Fruit fly (Drosophila melanogaster): ENCODE measurements around the gene eIF3g1.
A peak's percentile ranks its signal among the peaks of the same experiment; 100 is the strongest.

Gene eIF3g1

DNA sequence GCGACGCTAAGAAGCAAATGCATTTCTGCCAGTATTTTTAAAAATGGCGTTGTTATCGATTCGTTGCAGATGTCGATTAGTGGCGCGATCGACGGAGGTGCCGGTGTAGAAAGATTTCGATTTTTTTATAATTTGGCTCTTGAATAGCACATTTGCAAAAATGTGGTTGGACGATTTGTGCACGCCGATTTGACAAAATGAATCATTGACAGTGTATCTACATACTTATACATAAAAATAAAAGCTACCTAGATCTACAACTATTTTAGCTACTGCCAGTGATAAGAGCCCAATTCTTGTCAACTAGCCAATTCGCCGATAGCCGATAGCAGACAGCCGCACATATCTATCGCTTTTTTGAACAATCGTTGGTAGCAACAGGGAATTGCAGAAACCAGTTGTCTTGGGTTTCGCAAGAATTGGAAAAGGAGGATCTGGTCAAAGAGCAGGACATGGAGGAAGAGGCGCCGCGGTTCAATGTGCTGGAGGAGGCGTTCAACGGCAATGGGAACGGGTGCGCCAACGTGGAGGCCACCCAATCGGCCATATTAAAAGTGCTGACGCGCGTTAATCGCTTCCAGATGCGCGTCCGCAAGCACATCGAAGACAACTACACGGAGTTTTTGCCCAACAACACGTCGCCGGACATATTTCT is 6.2 kb downstream of the eIF3g1 start, which contains the start of the genes Klp3A and Zw10 (continued):
- TF ChIP-seq pzg (GFP tag; optimal IDR thresholded peaks at IDR 0.05) (peak; percentile 35), mirr (GFP tag; optimal IDR thresholded peaks at IDR 0.05) (no peak), sens (GFP tag) (peak; percentile 86), sr (GFP tag; IDR thresholded peaks at IDR 0.05) (no peak), CG6175 (GFP tag; IDR thresholded peaks at IDR 0.05) (no peak), CG6813 (GFP tag; optimal IDR thresholded peaks at IDR 0.05) (no peak), CG31441 (GFP tag; IDR thresholded peaks at IDR 0.05) (no peak), NFAT (GFP tag; IDR thresholded peaks at IDR 0.05) (no peak), Xrp1 (GFP tag; IDR thresholded peaks at IDR 0.05) (no peak), MTF-1 (GFP tag; optimal IDR thresholded peaks at IDR 0.05; ENCODE audit: borderline replicate concordance) (no peak), Hsf (GFP tag; optimal IDR thresholded peaks at IDR 0.05) (no peak), CG3407 (GFP tag; optimal IDR thresholded peaks at IDR 0.05) (no peak), tio (GFP tag; optimal IDR thresholded peaks at IDR 0.05) (no peak), Mrtf (GFP tag; IDR thresholded peaks at IDR 0.05) (no peak), C15 (GFP tag; IDR thresholded peaks at IDR 0.05) (no peak), CG1647 (GFP tag; optimal IDR thresholded peaks at IDR 0.05) (no peak), Adf1 (GFP tag; IDR thresholded peaks at IDR 0.05) (no peak), CG2116 (GFP tag; optimal IDR thresholded peaks at IDR 0.05) (peak; percentile 82), exex (tag; optimal IDR thresholded peaks at IDR 0.05) (no peak), Bgb (GFP tag; IDR thresholded peaks at IDR 0.05; ENCODE audit: partially characterized antibody) (peak; percentile 44; the same call in 1 of the 2 replicates), CG12391 (tag; optimal IDR thresholded peaks at IDR 0.05) (no peak), CG16863 (GFP tag; optimal IDR thresholded peaks at IDR 0.05) (no peak), CG30020 (tag; optimal IDR thresholded peaks at IDR 0.05) (no peak), CG11456 (GFP tag; IDR thresholded peaks at IDR 0.05) (0 out of 3 replicates have a peak, but pooled peaks have one; percentile 14), ase (GFP tag; IDR thresholded peaks at IDR 0.05) (no peak), CG18476 (GFP tag; optimal IDR thresholded peaks at IDR 0.05) (no peak), gem (tag; optimal IDR thresholded peaks at IDR 0.05) (no peak), odd (GFP tag; optimal IDR thresholded peaks at IDR 0.05) (no peak), CG12104 (GFP tag; optimal IDR thresholded peaks at IDR 0.05) (no peak), grn (GFP tag; optimal IDR thresholded peaks at IDR 0.05) (no peak), Poxn (GFP tag; IDR thresholded peaks at IDR 0.05) (no peak), CG13123 (GFP tag; optimal IDR thresholded peaks at IDR 0.05) (no peak), CG7745 (tag; optimal IDR thresholded peaks at IDR 0.05) (no peak), tna (GFP tag; IDR thresholded peaks at IDR 0.05; ENCODE audit: partially characterized antibody) (peak; percentile 79), CG15269 (tag; optimal IDR thresholded peaks at IDR 0.05) (no peak), CG1233 (GFP tag; optimal IDR thresholded peaks at IDR 0.05) (no peak), gro (GFP tag; optimal IDR thresholded peaks at IDR 0.05) (no peak), ken (GFP tag; IDR thresholded peaks at IDR 0.05) (no peak), CG32532 (GFP tag; IDR thresholded peaks at IDR 0.05) (no peak), D19A (tag; optimal IDR thresholded peaks at IDR 0.05) (no peak), jumu (GFP tag; optimal IDR thresholded peaks at IDR 0.05) (peak; percentile 11), Oli (tag; optimal IDR thresholded peaks at IDR 0.05) (no peak), chn (GFP tag; optimal IDR thresholded peaks at IDR 0.05) (no peak), oc (tag; optimal IDR thresholded peaks at IDR 0.05) (no peak), grau (tag; optimal IDR thresholded peaks at IDR 0.05) (peak; percentile 41), klu (GFP tag; IDR thresholded peaks at IDR 0.05) (no peak), org-1 (GFP tag; optimal IDR thresholded peaks at IDR 0.05) (no peak), gcm (GFP tag; optimal IDR thresholded peaks at IDR 0.05) (no peak), CG1602 (GFP tag; optimal IDR thresholded peaks at IDR 0.05) (no peak), bowl (GFP tag; IDR thresholded peaks at IDR 0.05) (no peak), crp (GFP tag; optimal IDR thresholded peaks at IDR 0.05) (no peak)
